Fruit fly (Drosophila melanogaster) whole organism, embryonic: ENCODE data around the gene CG5853.

Experiments used
- CG1233 ChIP-seq: fragments of 200-800 bp; sonication (Bioruptor generic); optimal IDR thresholded peaks from 4 replicates; lab custom pipeline; 2018; ENCODE audit warnings: missing biosample characterization, mild to moderate bottlenecking, missing genetic modification characterization
- CG12659 ChIP-seq: fragments of 200-800 bp; sonication (Bioruptor generic); optimal IDR thresholded peaks from 3 replicates; lab custom pipeline; 2017; ENCODE audit warnings: mild to moderate bottlenecking, missing biosample characterization, missing genetic modification reagents, missing genetic modification characterization
- CG1529 ChIP-seq: fragments of 200-800 bp; sonication (Bioruptor generic); optimal IDR thresholded peaks from 3 replicates; lab custom pipeline; 2018; ENCODE audit warnings: missing biosample characterization, missing genetic modification characterization
- CG9727 ChIP-seq: fragments of 200-800 bp; sonication (Bioruptor generic); optimal IDR thresholded peaks from 3 replicates; lab custom pipeline; 2017; ENCODE audit warnings: missing biosample characterization, mild to moderate bottlenecking, missing genetic modification characterization
- Pdp1 ChIP-seq, 2 experiments: fragments of 200-800 bp; sonication (Bioruptor generic); optimal IDR thresholded peaks; 3 replicates each; lab custom pipeline; 2016; ENCODE audit warnings: missing biosample characterization in 2 of 2, missing genetic modification characterization in 2 of 2, mild to moderate bottlenecking in 1 of 2, moderate library complexity in 1 of 2
- croc ChIP-seq: fragments of 200-800 bp; sonication (Bioruptor generic); conservative IDR thresholded peaks from 3 replicates; pipeline ENCODE4 v1.3.6; 2022; ENCODE audit warnings: missing biosample characterization, missing genetic modification characterization
- sna ChIP-seq: fragments of 200-800 bp; sonication (Bioruptor generic); IDR thresholded peaks from 2 replicates; pipeline ENCODE4 v1.3.6; 2022; ENCODE audit warnings: missing biosample characterization, missing genetic modification characterization; ENCODE audit not compliant: partially characterized antibody
- ttk ChIP-seq: fragments of 200-800 bp; sonication (Bioruptor generic); IDR thresholded peaks from 2 replicates; pipeline ENCODE4 v2.1.2; 2022; ENCODE audit warnings: missing biosample characterization, missing genetic modification characterization
- zfh2 ChIP-seq: fragments of 200-800 bp; sonication (Bioruptor generic); optimal IDR thresholded peaks from 2 replicates; lab custom pipeline; 2016; ENCODE audit warnings: missing biosample characterization, missing genetic modification characterization

dm6 chr2L:9963603-9964042 lies 16.2 kb upstream of the CG5853 start, which contains the start of gene CG5850:
- TF ChIP-seq sna (GFP tag; lab: Robert Waterston, UW), result 0 out of 2 replicates have a peak, but pooled peaks have one; percentile 33
- no peak for TF ChIP-seq ttk (GFP tag; lab: Robert Waterston, UW)
- TF ChIP-seq CG12659, result peak; percentile 51
- no peak for TF ChIP-seq Pdp1 (GFP tag; optimal IDR thresholded peaks at IDR 0.05; lab: Kevin White, UChicago)
- no peak for TF ChIP-seq zfh2 (GFP tag; lab: Kevin White, UChicago)
- TF ChIP-seq CG1233 (GFP tag; lab: Kevin White, UChicago), result no peak
- no peak for TF ChIP-seq CG1529 (GFP tag; lab: Kevin White, UChicago)
- no peak for TF ChIP-seq CG9727 (GFP tag; lab: Kevin White, UChicago)
- TF ChIP-seq croc (GFP tag; lab: Robert Waterston, UW), result no peak
